Worm (Caenorhabditis elegans): Measurements from ENCODE around the gene arrd-5.
A peak's percentile ranks its signal among the peaks of the same experiment; 100 is the strongest.

DNA sequence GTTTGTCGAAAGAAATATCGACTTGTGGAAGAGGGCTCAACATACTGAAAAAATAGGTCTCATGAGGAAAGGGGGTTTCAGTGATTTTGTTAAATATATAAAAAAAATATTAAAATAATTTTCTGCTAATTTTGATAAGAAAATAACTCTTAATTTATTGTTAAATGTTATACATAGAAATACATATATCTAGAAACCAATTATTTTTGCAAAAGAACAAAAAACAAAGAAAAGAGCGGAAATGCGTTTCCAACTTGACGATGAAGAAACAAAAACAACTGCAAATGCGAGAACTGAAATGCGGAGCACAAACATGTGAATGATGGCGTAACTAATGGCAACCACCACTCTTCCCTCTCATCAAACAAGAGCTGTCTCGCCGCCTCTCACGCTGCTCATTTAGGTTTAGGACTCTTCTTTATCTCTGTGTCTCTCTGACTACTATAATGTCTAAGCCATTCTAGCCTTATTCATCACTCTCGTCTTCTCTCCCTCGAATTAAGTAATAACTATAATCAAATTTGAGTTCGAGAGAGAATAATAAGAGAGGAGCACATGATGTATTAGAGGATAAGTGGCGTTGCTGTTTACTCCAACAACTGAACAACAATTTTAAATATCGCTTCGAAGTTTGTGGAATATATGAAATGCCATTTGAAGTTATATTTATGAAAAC is 3.4 kb downstream of the arrd-5 start, which contains the start of gene arrd-4:
- TF ChIP-seq daf-19 (GFP tag; conservative IDR thresholded peaks at IDR 0.05) (no peak), pha-4 (GFP tag; IDR thresholded peaks at IDR 0.05) (no peak), pha-4 (tag; optimal IDR thresholded peaks at IDR 0.05) (no peak), lin-13 (GFP tag; optimal IDR thresholded peaks at IDR 0.05) (no peak), saeg-2 (GFP tag; IDR thresholded peaks at IDR 0.05) (no peak), nhr-11 (tag; optimal IDR thresholded peaks at IDR 0.05) (peak; percentile 66), dmd-6 (GFP tag; IDR thresholded peaks at IDR 0.05) (no peak), ceh-82 (tag; optimal IDR thresholded peaks at IDR 0.05) (no peak), pqm-1 (tag; optimal IDR thresholded peaks at IDR 0.05) (no peak), lin-38 (GFP tag; IDR thresholded peaks at IDR 0.05) (no peak), spr-1 (tag; optimal IDR thresholded peaks at IDR 0.05) (no peak), unc-62 (GFP tag; optimal IDR thresholded peaks at IDR 0.05 in 1 of 2) (no peak), unc-62 (tag; optimal IDR thresholded peaks at IDR 0.05) (no peak), duxl-1 (tag; optimal IDR thresholded peaks at IDR 0.05; ENCODE audit: poor library complexity) (no peak), nhr-76 (tag; optimal IDR thresholded peaks at IDR 0.05) (no peak)
